Fruit fly (Drosophila melanogaster): ENCODE results near the gene Dph5.
A peak's percentile ranks its signal among the peaks of the same experiment; 100 is the strongest.

Gene Dph5

DNA sequence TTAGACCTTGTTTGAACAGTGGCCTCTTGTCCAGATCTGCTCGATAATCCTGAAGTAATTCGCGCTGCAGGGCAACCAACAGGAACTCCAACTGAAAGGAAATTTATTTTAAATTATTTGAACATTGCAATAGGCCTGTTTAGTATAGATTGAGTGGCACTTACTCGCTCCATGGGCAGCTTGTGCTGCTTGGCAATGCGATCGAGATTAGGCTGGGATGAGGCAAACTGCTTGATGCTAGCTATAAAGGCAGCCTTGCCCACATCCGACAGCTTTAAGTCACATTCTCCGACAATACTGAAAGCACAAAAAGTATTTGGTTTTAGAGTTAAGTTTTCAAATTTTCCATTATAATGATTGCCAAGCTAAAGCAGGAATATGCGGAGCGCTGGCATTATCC is 26.2 kb upstream of the Dph5 start, which contains the start of gene CG13843:
Gene CG13843, plus strand, starts transcription at position 301 of the 400 bp plus-strand sequence.
- TF ChIP-seq psq (optimal IDR thresholded peaks at IDR 0.05) (no peak), CG8478 (optimal IDR thresholded peaks at IDR 0.05) (no peak), EcR (GFP tag; optimal IDR thresholded peaks at IDR 0.05) (no peak), pan (optimal IDR thresholded peaks at IDR 0.05) (no peak)

DNA sequence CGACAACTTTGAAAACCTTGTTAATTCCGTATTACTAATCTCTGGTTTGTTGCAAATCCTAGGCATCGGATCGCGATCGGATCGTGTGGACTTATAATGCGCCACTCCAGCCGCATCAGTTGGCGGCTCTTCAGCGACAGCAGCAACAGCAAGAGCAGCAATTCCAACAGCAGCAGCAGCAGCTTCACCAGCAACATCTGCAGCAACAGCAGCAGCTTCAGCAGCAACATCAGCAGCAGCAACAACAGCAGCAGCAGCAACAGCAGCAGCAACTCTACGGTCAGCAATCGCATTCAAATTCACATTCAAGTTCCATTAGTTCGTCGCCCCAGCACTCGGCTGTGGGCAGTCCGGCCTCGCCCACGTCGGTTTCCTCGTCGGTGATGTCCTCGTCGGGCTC is 19.8 kb upstream of the Dph5 start:
- TF ChIP-seq Dll (optimal IDR thresholded peaks at IDR 0.05) (no peak), pan (optimal IDR thresholded peaks at IDR 0.05) (no peak), usp (GFP tag; optimal IDR thresholded peaks at IDR 0.05) (no peak), EcR (GFP tag; optimal IDR thresholded peaks at IDR 0.05) (no peak), psq (optimal IDR thresholded peaks at IDR 0.05) (no peak), CG8478 (optimal IDR thresholded peaks at IDR 0.05) (no peak)

DNA sequence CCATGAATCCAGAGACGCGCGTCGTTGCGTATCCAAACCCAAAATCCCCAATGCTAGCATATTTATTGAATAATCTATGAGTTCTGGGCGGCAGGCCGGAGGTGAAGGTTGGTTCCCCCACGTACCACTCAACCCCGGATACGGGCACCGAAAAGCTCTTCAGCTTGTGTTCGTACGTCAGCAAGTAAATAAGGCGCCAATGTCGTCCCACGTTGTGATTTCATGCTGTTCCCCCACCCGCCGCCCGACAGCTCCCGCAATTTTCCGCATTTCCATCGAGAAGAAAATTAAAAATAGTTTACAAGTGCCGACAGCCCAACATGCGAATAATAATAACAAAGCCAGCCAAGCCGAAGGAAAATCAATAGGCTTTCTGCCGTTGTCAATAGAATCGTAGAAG is 15.7 kb upstream of the Dph5 start:
- TF ChIP-seq usp (GFP tag; optimal IDR thresholded peaks at IDR 0.05): no peak
- TF ChIP-seq Dll (optimal IDR thresholded peaks at IDR 0.05): no peak
- TF ChIP-seq pan (optimal IDR thresholded peaks at IDR 0.05): no peak
- TF ChIP-seq CG8478 (optimal IDR thresholded peaks at IDR 0.05): no peak
- no peak for TF ChIP-seq EcR (GFP tag; optimal IDR thresholded peaks at IDR 0.05)
- no peak for TF ChIP-seq psq (optimal IDR thresholded peaks at IDR 0.05)

DNA sequence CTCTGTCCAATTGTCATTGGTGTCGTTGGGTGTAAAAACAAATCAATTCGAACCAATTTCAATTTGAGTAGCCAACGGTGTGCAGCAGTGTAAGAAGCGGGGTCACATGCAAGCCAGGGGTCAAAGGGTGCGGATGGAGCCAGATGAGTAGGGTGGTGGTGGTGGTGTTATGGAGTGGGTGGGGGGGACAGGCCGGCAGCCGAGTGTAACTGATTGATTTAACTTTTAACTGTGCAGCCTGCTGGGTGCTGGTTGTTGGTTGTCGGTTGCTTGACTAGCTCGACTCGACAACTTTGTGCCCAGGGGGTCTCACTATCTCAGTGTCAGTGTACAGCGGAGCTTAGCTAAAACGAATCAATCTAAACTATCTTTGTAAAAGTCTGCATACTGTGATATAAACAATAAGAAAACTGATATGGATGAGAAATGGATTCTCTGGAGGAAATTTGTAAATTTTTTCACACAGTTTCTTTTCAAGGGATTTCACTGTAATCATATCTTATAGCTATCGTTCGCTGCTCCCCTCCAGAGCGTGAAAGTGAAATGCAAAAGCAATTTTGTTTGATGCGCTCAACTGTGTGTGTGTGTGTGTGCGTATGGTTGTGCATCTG is 14.4 kb upstream of the Dph5 start:
- TF ChIP-seq Dll (optimal IDR thresholded peaks at IDR 0.05): no peak
- no peak for TF ChIP-seq CG8478 (optimal IDR thresholded peaks at IDR 0.05)
- no peak for TF ChIP-seq EcR (GFP tag; optimal IDR thresholded peaks at IDR 0.05)
- no peak for TF ChIP-seq pan (optimal IDR thresholded peaks at IDR 0.05)
- no peak for TF ChIP-seq usp (GFP tag; optimal IDR thresholded peaks at IDR 0.05)
- TF ChIP-seq psq (optimal IDR thresholded peaks at IDR 0.05): no peak

DNA sequence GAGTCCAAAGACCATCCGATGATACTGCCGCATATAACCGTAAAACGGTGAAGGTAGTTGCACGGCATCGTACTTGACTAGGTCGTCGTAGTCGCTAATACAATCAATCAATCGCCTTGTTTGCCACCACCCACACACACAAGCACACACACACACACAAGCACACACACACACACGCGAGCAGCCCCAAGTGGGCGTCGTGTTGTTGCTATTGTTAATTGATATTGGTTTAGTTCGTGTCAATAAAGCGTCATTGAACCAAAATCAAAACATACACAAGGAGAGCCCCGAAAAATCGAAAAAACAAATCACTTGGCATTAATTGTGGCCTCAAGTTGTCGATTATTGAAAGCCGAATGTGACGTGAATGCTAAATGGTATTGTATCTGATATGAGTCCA is 13.4 kb upstream of the Dph5 start:
- TF ChIP-seq Dll (optimal IDR thresholded peaks at IDR 0.05) (no peak), psq (optimal IDR thresholded peaks at IDR 0.05) (no peak), pan (optimal IDR thresholded peaks at IDR 0.05) (no peak), CG8478 (optimal IDR thresholded peaks at IDR 0.05) (no peak), usp (GFP tag; optimal IDR thresholded peaks at IDR 0.05) (no peak), EcR (GFP tag; optimal IDR thresholded peaks at IDR 0.05) (no peak)

DNA sequence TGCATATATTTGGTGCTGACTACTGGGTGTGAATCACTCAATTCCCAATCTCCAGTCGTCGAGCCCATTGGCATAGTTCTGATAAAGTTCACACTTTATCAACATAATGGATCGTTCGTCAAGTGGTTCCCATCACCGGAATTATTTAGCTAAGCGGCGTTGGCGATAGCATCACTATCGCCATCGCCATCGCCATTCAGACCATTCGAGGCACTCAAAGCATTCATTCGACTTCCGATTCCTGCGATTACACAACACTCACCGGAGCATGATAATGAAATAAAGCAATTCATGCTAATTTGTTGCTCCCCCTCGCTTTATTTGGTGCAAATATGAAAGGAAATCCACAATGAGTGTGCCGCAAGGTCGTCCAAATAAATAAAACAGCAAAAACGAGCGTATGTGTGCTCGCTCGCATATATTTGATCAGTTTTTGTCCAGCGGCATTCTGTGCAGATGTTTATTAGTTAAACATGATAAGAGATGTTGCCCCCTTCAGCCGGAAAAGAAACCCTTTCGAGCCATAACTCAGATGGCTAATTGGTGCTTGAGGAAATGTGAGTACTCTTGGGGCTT is 12.4 kb upstream of the Dph5 start:
- TF ChIP-seq Dll (optimal IDR thresholded peaks at IDR 0.05) (no peak), EcR (GFP tag; optimal IDR thresholded peaks at IDR 0.05) (no peak), psq (optimal IDR thresholded peaks at IDR 0.05) (no peak), CG8478 (optimal IDR thresholded peaks at IDR 0.05) (no peak), pan (optimal IDR thresholded peaks at IDR 0.05) (no peak), usp (GFP tag; optimal IDR thresholded peaks at IDR 0.05) (no peak)

DNA sequence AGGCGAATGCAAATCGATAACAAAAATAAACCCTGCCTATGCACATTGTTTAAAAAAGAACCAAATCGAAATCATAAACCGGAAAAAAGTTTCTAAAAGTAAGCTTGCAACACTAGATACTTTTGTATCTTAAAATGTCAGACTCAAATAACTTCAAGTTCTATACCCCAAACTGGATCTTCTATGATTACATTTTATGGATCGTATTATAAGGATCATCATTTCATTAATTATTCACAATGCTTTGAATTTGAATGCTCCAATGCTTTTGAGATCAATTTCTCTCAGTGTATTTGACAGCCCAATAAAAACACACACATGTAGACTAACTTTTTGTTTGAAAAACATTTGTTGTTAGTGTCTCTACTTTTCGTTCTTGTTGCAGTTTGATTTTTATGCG is 11.2 kb upstream of the Dph5 start:
- TF ChIP-seq pan (optimal IDR thresholded peaks at IDR 0.05) (no peak), EcR (GFP tag; optimal IDR thresholded peaks at IDR 0.05) (no peak), usp (GFP tag; optimal IDR thresholded peaks at IDR 0.05) (no peak), CG8478 (optimal IDR thresholded peaks at IDR 0.05) (no peak), psq (optimal IDR thresholded peaks at IDR 0.05) (no peak), Dll (optimal IDR thresholded peaks at IDR 0.05) (no peak)

DNA sequence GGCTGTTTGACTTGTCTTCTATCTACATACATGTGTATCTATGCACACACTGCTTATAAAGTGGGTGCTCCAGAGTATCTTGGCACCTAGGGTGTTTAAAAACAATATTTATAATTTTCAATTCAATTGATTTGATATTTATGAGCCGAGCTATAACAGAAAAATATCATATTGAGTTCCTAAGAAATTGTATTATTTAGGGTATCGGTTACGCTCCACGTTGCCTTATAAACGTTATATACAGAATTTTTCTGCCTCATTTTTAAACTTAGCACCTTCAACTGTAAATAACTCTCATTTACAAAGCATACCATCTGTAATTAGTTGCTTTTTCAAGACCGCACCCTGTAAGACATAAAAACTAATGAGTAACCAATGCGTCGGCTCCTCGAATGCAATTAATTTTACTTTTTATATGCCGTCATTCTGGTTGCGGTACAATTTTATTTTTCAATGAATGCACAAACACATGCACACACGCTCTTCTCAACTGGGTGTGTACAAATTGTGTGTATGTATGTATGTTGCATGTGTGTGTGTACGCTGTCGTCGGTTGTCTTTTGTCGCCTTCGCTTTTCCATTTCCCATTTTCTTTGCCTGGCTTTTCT is 7.7 kb upstream of the Dph5 start:
- no peak for TF ChIP-seq EcR (GFP tag; optimal IDR thresholded peaks at IDR 0.05)
- TF ChIP-seq pan (optimal IDR thresholded peaks at IDR 0.05): peak; percentile 80

DNA sequence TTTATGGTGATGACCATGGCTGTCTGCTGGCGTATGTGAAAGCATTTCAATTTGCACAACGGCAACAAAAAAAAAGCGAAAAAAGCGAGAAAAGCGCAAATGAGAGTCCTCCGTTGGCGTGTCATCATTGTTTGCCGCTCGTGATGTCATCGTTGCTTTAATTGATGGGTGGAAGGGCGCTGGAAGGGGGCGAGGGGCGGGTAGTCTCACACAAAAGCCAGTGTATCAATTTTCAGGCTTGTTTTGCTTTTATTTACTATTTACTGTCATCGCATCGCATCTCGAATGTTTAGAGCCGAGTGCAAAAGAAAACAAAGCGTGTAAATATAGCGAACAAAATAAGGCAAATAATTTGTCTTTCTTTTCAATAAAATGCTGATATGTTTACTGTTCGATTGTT is 6.3 kb upstream of the Dph5 start:
- TF ChIP-seq usp (GFP tag; optimal IDR thresholded peaks at IDR 0.05): no peak
- TF ChIP-seq CG8478 (optimal IDR thresholded peaks at IDR 0.05): no peak
- no peak for TF ChIP-seq EcR (GFP tag; optimal IDR thresholded peaks at IDR 0.05)
- no peak for TF ChIP-seq Dll (optimal IDR thresholded peaks at IDR 0.05)
- TF ChIP-seq pan (optimal IDR thresholded peaks at IDR 0.05): no peak
- no peak for TF ChIP-seq psq (optimal IDR thresholded peaks at IDR 0.05)

DNA sequence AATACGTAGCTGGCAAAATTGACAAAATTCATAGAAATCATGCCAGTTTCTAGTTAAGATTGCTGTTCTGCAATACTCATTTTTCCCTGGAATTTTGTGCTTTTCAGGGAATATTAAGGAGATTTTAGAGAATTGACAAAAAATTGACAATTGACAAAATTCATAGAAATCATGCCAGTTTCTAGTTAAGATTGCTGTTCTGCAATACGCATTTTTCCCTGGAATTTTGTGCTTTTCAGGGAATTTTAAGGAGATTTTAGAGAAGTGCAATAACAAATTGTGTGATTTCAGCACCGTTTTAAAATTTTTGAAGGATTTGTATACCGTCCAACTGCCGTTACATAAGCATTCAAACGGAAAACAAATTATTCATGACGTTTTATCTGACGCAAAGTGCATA is 5.7 kb upstream of the Dph5 start:
- TF ChIP-seq psq (optimal IDR thresholded peaks at IDR 0.05) (no peak), Dll (optimal IDR thresholded peaks at IDR 0.05) (no peak), usp (GFP tag; optimal IDR thresholded peaks at IDR 0.05) (no peak), CG8478 (optimal IDR thresholded peaks at IDR 0.05) (no peak), pan (optimal IDR thresholded peaks at IDR 0.05) (no peak), EcR (GFP tag; optimal IDR thresholded peaks at IDR 0.05) (no peak)

DNA sequence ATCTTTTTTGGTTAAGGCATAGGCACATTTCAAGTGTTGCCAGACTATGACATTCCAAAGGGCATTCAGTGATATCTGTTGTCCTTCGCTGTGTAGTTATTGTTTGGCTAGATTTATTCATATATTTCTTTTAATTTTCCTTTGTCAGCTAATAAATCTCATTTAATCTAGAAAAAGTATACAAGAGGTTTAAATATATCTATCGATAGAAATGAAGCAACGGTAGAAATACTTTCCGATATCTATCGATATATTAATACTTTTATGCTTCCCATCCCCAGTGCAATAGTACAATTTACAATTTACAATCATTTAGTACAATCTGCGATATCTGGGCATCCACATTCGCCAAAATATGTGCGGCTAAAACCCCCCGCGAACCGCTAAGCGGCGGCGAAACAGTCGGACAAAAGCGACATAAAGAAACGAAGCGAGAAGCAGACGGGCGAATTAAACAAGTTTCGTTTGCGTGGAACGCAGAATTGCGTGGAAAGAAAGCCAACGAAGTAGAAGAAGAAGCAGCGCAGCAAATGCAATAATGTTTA is 4.5 kb upstream of the Dph5 start, which contains the start of gene Efa6:
Gene Efa6, plus strand, starts transcription at position 337 of the 545 bp plus-strand sequence.
- no peak for TF ChIP-seq CG8478 (optimal IDR thresholded peaks at IDR 0.05)
- no peak for TF ChIP-seq usp (GFP tag; optimal IDR thresholded peaks at IDR 0.05)
- TF ChIP-seq psq (optimal IDR thresholded peaks at IDR 0.05): no peak
- TF ChIP-seq EcR (GFP tag; optimal IDR thresholded peaks at IDR 0.05): no peak
- TF ChIP-seq Dll (optimal IDR thresholded peaks at IDR 0.05): no peak
- TF ChIP-seq pan (optimal IDR thresholded peaks at IDR 0.05): no peak

DNA sequence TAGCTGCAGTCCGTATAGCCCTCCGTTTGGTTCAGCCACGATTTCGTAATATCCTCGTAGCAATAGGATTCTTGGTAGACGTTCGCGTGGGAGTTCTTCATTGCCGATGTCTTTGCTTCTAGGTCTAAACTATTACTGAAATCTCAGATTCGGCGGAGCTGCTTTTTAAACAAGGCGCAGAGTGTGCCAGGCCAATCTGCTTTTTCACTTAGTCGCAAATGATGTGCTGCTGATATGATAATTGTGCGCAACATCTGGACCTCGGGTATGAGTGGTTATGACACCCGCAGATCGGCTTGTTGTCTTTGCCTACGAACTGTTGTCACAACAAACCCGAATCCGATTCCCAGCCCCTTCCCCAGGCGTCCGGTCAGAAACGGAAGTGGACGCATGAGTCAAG is 3.5 kb upstream of the Dph5 start, which contains the start of gene btn:
Gene btn, minus strand, starts transcription at position 101 of the 400 bp plus-strand sequence.
- no peak for TF ChIP-seq pan (optimal IDR thresholded peaks at IDR 0.05)
- TF ChIP-seq psq (optimal IDR thresholded peaks at IDR 0.05): no peak
- no peak for TF ChIP-seq CG8478 (optimal IDR thresholded peaks at IDR 0.05)
- TF ChIP-seq Dll (optimal IDR thresholded peaks at IDR 0.05): no peak
- TF ChIP-seq usp (GFP tag; optimal IDR thresholded peaks at IDR 0.05): no peak
- no peak for TF ChIP-seq EcR (GFP tag; optimal IDR thresholded peaks at IDR 0.05)

All from whole organism.